Fruit fly (Drosophila melanogaster) whole organism, prepupa: Measurements from ENCODE around the gene Syn.
A peak's percentile ranks its signal among the peaks of the same experiment; 100 is the strongest.

Experiments used
- Blimp-1 ChIP-seq: fragments of 200-800 bp; sonication (Bioruptor generic); optimal IDR thresholded peaks from 3 replicates; lab custom pipeline; 2017; ENCODE audit warnings: missing biosample characterization, missing genetic modification characterization, mild to moderate bottlenecking, moderate library complexity, missing genetic modification reagents
- CG10631 ChIP-seq: fragments of 200-800 bp; sonication (Bioruptor generic); optimal IDR thresholded peaks from 2 replicates; lab custom pipeline; 2016; ENCODE audit warnings: missing biosample characterization, missing genetic modification characterization
- CG11902 ChIP-seq: fragments of 200-800 bp; sonication (Bioruptor generic); optimal IDR thresholded peaks from 3 replicates; lab custom pipeline; 2016; ENCODE audit warnings: missing biosample characterization, missing genetic modification characterization
- CG15336 ChIP-seq: fragments of 200-800 bp; sonication (Bioruptor generic); IDR thresholded peaks from 2 replicates; pipeline ENCODE4 v1.3.6; 2022; ENCODE audit warnings: missing biosample characterization, missing genetic modification characterization
- CG16779 ChIP-seq: fragments of 200-800 bp; sonication (Bioruptor generic); optimal IDR thresholded peaks from 3 replicates; lab custom pipeline; 2017; ENCODE audit warnings: missing biosample characterization, mild to moderate bottlenecking, missing genetic modification characterization
- CG31627 ChIP-seq: fragments of 200-800 bp; sonication (Bioruptor generic); optimal IDR thresholded peaks from 3 replicates; lab custom pipeline; 2016; ENCODE audit warnings: missing biosample characterization, missing genetic modification characterization
- CG32006 ChIP-seq: fragments of 200-800 bp; sonication (Bioruptor generic); optimal IDR thresholded peaks from 3 replicates; lab custom pipeline; 2017; ENCODE audit warnings: missing biosample characterization, mild to moderate bottlenecking, missing genetic modification characterization
- CG34406 ChIP-seq: fragments of 200-800 bp; sonication (Bioruptor generic); optimal IDR thresholded peaks from 3 replicates; lab custom pipeline; 2016; ENCODE audit warnings: missing biosample characterization, missing genetic modification characterization
- CG3919 ChIP-seq: fragments of 200-800 bp; sonication (Bioruptor generic); optimal IDR thresholded peaks from 3 replicates; lab custom pipeline; 2016; ENCODE audit warnings: missing biosample characterization, missing genetic modification characterization
- CG6276 ChIP-seq: fragments of 200-800 bp; sonication (Bioruptor generic); optimal IDR thresholded peaks from 2 replicates; lab custom pipeline; 2017; ENCODE audit warnings: missing biosample characterization, mild to moderate bottlenecking, missing genetic modification characterization
- CG6792 ChIP-seq: fragments of 200-800 bp; sonication (Bioruptor generic); optimal IDR thresholded peaks from 3 replicates; lab custom pipeline; 2016; ENCODE audit warnings: missing biosample characterization, missing genetic modification characterization
- CG6854 ChIP-seq: fragments of 200-800 bp; sonication (Bioruptor generic); optimal IDR thresholded peaks from 2 replicates; lab custom pipeline; 2017; ENCODE audit warnings: missing biosample characterization, mild to moderate bottlenecking, missing genetic modification characterization
- CG7368 ChIP-seq: fragments of 200-800 bp; sonication (Bioruptor generic); optimal IDR thresholded peaks from 3 replicates; lab custom pipeline; 2016; ENCODE audit warnings: missing biosample characterization, missing genetic modification characterization
- CG8119 ChIP-seq: fragments of 200-800 bp; sonication (Bioruptor generic); IDR thresholded peaks from 3 replicates; pipeline ENCODE4 v1.3.6; 2022; ENCODE audit warnings: missing biosample characterization, missing genetic modification characterization
- CG8319 ChIP-seq: fragments of 200-800 bp; sonication (Bioruptor generic); optimal IDR thresholded peaks from 3 replicates; lab custom pipeline; 2016; ENCODE audit warnings: missing biosample characterization, missing genetic modification characterization
- CG9139 ChIP-seq: fragments of 200-800 bp; sonication (Bioruptor generic); optimal IDR thresholded peaks from 3 replicates; lab custom pipeline; 2017; ENCODE audit warnings: missing biosample characterization, mild to moderate bottlenecking, missing genetic modification characterization
- Eip75B ChIP-seq: fragments of 200-800 bp; sonication (Bioruptor generic); optimal IDR thresholded peaks from 3 replicates; lab custom pipeline; 2016; ENCODE audit warnings: missing biosample characterization, missing genetic modification characterization
- Eip78C ChIP-seq: fragments of 200-800 bp; sonication (Bioruptor generic); peaks from one replicate; lab custom pipeline; 2016; ENCODE audit warnings: missing biosample characterization, missing genetic modification characterization
- Eip93F ChIP-seq: fragments of 200-800 bp; sonication (Bioruptor generic); optimal IDR thresholded peaks from 2 replicates; lab custom pipeline; 2016; ENCODE audit warnings: missing biosample characterization, mild to moderate bottlenecking, missing genetic modification characterization
- Ets21C ChIP-seq: fragments of 200-800 bp; sonication (Bioruptor generic); optimal IDR thresholded peaks from 3 replicates; lab custom pipeline; 2016; ENCODE audit warnings: missing biosample characterization, missing genetic modification characterization
- Ets96B ChIP-seq: fragments of 200-800 bp; optimal IDR thresholded peaks from 2 replicates; lab custom pipeline; 2019; ENCODE audit warnings: missing biosample characterization, mild to moderate bottlenecking, missing genetic modification characterization, moderate library complexity
- Hr39 ChIP-seq: fragments of 200-800 bp; sonication (Bioruptor generic); optimal IDR thresholded peaks from 2 replicates; lab custom pipeline; 2016; ENCODE audit warnings: missing biosample characterization, missing genetic modification characterization
- Hr4 ChIP-seq: fragments of 200-800 bp; sonication (Bioruptor generic); optimal IDR thresholded peaks from 3 replicates; lab custom pipeline; 2016; ENCODE audit warnings: missing biosample characterization, missing genetic modification characterization
- Met ChIP-seq: fragments of 200-800 bp; sonication (Bioruptor generic); optimal IDR thresholded peaks from 3 replicates; lab custom pipeline; 2016; ENCODE audit warnings: missing biosample characterization, missing genetic modification characterization
- OdsH ChIP-seq: fragments of 200-800 bp; sonication (Bioruptor generic); optimal IDR thresholded peaks from 3 replicates; lab custom pipeline; 2016; ENCODE audit warnings: missing biosample characterization, missing genetic modification characterization
- Smox ChIP-seq: fragments of 200-800 bp; sonication (Bioruptor generic); optimal IDR thresholded peaks from 3 replicates; lab custom pipeline; 2016; ENCODE audit warnings: missing biosample characterization, missing genetic modification characterization
- Sox14 ChIP-seq: fragments of 200-800 bp; sonication (Bioruptor generic); optimal IDR thresholded peaks from 3 replicates; lab custom pipeline; 2016; ENCODE audit warnings: missing biosample characterization, missing genetic modification characterization
- Sox15 ChIP-seq: fragments of 200-800 bp; sonication (Bioruptor generic); optimal IDR thresholded peaks from 3 replicates; lab custom pipeline; 2016; ENCODE audit warnings: missing biosample characterization, missing genetic modification characterization
- acj6 ChIP-seq: fragments of 200-800 bp; sonication (Bioruptor generic); optimal IDR thresholded peaks from 3 replicates; lab custom pipeline; 2016; ENCODE audit warnings: missing biosample characterization, missing genetic modification characterization
- cyc ChIP-seq: fragments of 200-800 bp; sonication (Bioruptor generic); optimal IDR thresholded peaks from 3 replicates; lab custom pipeline; 2016; ENCODE audit warnings: missing biosample characterization, missing genetic modification characterization
- dac ChIP-seq: fragments of 200-800 bp; sonication (Bioruptor generic); optimal IDR thresholded peaks from 2 replicates; lab custom pipeline; 2017; ENCODE audit warnings: missing biosample characterization, mild to moderate bottlenecking, missing genetic modification characterization
- dsx ChIP-seq: fragments of 200-800 bp; optimal IDR thresholded peaks from 3 replicates; lab custom pipeline; 2019; ENCODE audit warnings: missing biosample characterization, mild to moderate bottlenecking, missing genetic modification characterization, moderate library complexity; ENCODE audit not compliant: poor library complexity, severe bottlenecking
- esn ChIP-seq: fragments of 200-800 bp; sonication (Bioruptor generic); optimal IDR thresholded peaks from 2 replicates; lab custom pipeline; 2016; ENCODE audit warnings: missing biosample characterization, mild to moderate bottlenecking, missing genetic modification characterization, moderate library complexity
- fd59A ChIP-seq: fragments of 200-800 bp; sonication (Bioruptor generic); optimal IDR thresholded peaks from 2 replicates; lab custom pipeline; 2017; ENCODE audit warnings: missing biosample characterization, mild to moderate bottlenecking, missing genetic modification characterization, missing genetic modification reagents
- fkh ChIP-seq: fragments of 200-800 bp; sonication (Bioruptor generic); optimal IDR thresholded peaks from 3 replicates; lab custom pipeline; 2017; ENCODE audit warnings: missing biosample characterization, mild to moderate bottlenecking, missing genetic modification characterization, moderate library complexity
- lz ChIP-seq: fragments of 200-800 bp; sonication (Bioruptor generic); optimal IDR thresholded peaks from 3 replicates; lab custom pipeline; 2016; ENCODE audit warnings: missing biosample characterization, missing genetic modification characterization
- net ChIP-seq: fragments of 200-800 bp; sonication (Bioruptor generic); optimal IDR thresholded peaks from 3 replicates; lab custom pipeline; 2016; ENCODE audit warnings: missing biosample characterization, missing genetic modification characterization
- pdm3 ChIP-seq: fragments of 200-800 bp; sonication (Bioruptor generic); optimal IDR thresholded peaks from 3 replicates; lab custom pipeline; 2016; ENCODE audit warnings: missing biosample characterization, missing genetic modification characterization
- salr ChIP-seq, 2 experiments: fragments of 200-800 bp; sonication (Bioruptor generic); optimal IDR thresholded peaks; 3 replicates each; lab custom pipeline; 2016 to 2018; ENCODE audit warnings: missing biosample characterization in 2 of 2, missing genetic modification characterization in 2 of 2, mild to moderate bottlenecking in 1 of 2
- ss ChIP-seq, 2 experiments: fragments of 200-800 bp; sonication (Bioruptor generic); optimal IDR thresholded peaks; 2 replicates in 1 of 2; 3 replicates in 1 of 2; lab custom pipeline; 2017 to 2018; ENCODE audit warnings: mild to moderate bottlenecking in 2 of 2, missing biosample characterization in 2 of 2, missing genetic modification characterization in 2 of 2, moderate library complexity in 1 of 2
- svp ChIP-seq: fragments of 200-800 bp; sonication (Bioruptor generic); peaks from one replicate; lab custom pipeline; 2016; ENCODE audit warnings: missing biosample characterization, missing genetic modification characterization
- topi ChIP-seq: fragments of 200-800 bp; sonication (Bioruptor generic); optimal IDR thresholded peaks from 3 replicates; lab custom pipeline; 2016; ENCODE audit warnings: missing biosample characterization, missing genetic modification characterization

Gene Syn

DNA sequence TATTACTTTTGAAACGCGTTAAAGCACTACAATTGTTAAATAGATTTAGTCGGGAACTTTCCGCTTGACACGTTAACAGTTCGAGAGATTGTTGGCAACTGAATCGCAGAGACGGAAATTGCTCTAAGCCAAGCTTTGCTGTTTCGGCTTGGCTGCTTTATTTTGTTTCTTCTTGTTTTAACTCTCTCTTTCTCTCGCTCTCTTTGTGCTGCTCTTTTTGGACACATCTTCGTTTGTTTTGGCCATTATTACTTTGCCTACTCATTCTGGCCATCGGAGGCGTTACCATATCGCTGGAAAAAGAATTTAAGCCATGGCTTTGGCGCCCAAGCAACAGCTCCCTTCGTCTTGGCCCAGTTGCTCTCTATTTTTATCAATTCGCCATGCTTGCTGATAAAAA lies 969 bp upstream of the Syn start, which contains the start of gene CG12814 (continued):
- TF ChIP-seq ss (GFP tag; optimal IDR thresholded peaks at IDR 0.05; lab: Kevin White, UChicago) = peak; percentile 68 to 81
- peak; percentile 2 for TF ChIP-seq Sox14 (GFP tag; lab: Kevin White, UChicago)
- peak; percentile 60 for TF ChIP-seq dsx (GFP tag; lab: Kevin White, UChicago)
- TF ChIP-seq CG15336 = peak; percentile 68
- peak; percentile 40 for TF ChIP-seq CG3919 (GFP tag; lab: Kevin White, UChicago)
- TF ChIP-seq Ets21C (GFP tag; lab: Kevin White, UChicago) = no peak
- no peak for TF ChIP-seq topi
- TF ChIP-seq Smox (GFP tag; lab: Kevin White, UChicago) = no peak
- TF ChIP-seq Sox15 (GFP tag; lab: Kevin White, UChicago) = no peak
- no peak for TF ChIP-seq acj6 (GFP tag; lab: Kevin White, UChicago)
- TF ChIP-seq Met (GFP tag; lab: Kevin White, UChicago) = no peak
- TF ChIP-seq CG6854 (GFP tag; lab: Kevin White, UChicago) = no peak
- TF ChIP-seq Hr4 (GFP tag; lab: Kevin White, UChicago) = no peak
- no peak for TF ChIP-seq CG7368 (GFP tag; lab: Kevin White, UChicago)
- no peak for TF ChIP-seq Eip75B (GFP tag; lab: Kevin White, UChicago)
- TF ChIP-seq CG8119 = peak; percentile 66; the same call in 2 of the 3 replicates
- TF ChIP-seq CG10631 = no peak
- TF ChIP-seq pdm3 (GFP tag; lab: Kevin White, UChicago) = no peak
- no peak for TF ChIP-seq Blimp-1 (GFP tag; lab: Kevin White, UChicago)
- peak; percentile 19 for TF ChIP-seq esn (GFP tag; lab: Kevin White, UChicago)
- TF ChIP-seq CG31627 (GFP tag; lab: Kevin White, UChicago) = no peak
- peak; percentile 46 for TF ChIP-seq net
- peak; percentile 64 for TF ChIP-seq CG6276
- peak; percentile 8 for TF ChIP-seq fd59A (GFP tag; lab: Kevin White, UChicago)
- no peak for TF ChIP-seq CG6792 (GFP tag; lab: Kevin White, UChicago)
- TF ChIP-seq dac (GFP tag; lab: Kevin White, UChicago) = no peak
- TF ChIP-seq CG9139 (GFP tag; lab: Kevin White, UChicago) = peak; percentile 83

dm6 chr3R:10203554-10203953 lies 13.1 kb downstream of the Syn start:
- peak; percentile 30 for TF ChIP-seq topi
- TF ChIP-seq Eip78C (GFP tag; lab: Kevin White, UChicago) = peak; percentile 74
- peak; percentile 28 for TF ChIP-seq CG31627 (GFP tag; lab: Kevin White, UChicago)
- peak; percentile 14 for TF ChIP-seq CG32006
- no peak for TF ChIP-seq CG9139 (GFP tag; lab: Kevin White, UChicago)
- TF ChIP-seq Sox14 (GFP tag; lab: Kevin White, UChicago) = no peak
- no peak for TF ChIP-seq CG8319 (GFP tag; lab: Kevin White, UChicago)
- peak; percentile 23 for TF ChIP-seq lz (GFP tag; lab: Kevin White, UChicago)
- TF ChIP-seq CG3919 (GFP tag; lab: Kevin White, UChicago) = peak; percentile 24
- TF ChIP-seq CG16779 (tag; lab: Kevin White, UChicago) = no peak
- peak; percentile 13 for TF ChIP-seq fkh
- no peak for TF ChIP-seq Smox (GFP tag; lab: Kevin White, UChicago)
- TF ChIP-seq OdsH (GFP tag; lab: Kevin White, UChicago) = no peak
- no peak for TF ChIP-seq acj6 (GFP tag; lab: Kevin White, UChicago)
- peak; percentile 16 for TF ChIP-seq cyc (GFP tag; lab: Kevin White, UChicago)
- TF ChIP-seq Hr39 (GFP tag; lab: Kevin White, UChicago) = peak; percentile 2
- no peak for TF ChIP-seq CG34406
- TF ChIP-seq esn (GFP tag; lab: Kevin White, UChicago) = peak; percentile 17
- TF ChIP-seq Hr4 (GFP tag; lab: Kevin White, UChicago) = peak; percentile 4
- peak; percentile 30 for TF ChIP-seq Met (GFP tag; lab: Kevin White, UChicago)
- TF ChIP-seq, all 60 proteins: peak for 12

DNA sequence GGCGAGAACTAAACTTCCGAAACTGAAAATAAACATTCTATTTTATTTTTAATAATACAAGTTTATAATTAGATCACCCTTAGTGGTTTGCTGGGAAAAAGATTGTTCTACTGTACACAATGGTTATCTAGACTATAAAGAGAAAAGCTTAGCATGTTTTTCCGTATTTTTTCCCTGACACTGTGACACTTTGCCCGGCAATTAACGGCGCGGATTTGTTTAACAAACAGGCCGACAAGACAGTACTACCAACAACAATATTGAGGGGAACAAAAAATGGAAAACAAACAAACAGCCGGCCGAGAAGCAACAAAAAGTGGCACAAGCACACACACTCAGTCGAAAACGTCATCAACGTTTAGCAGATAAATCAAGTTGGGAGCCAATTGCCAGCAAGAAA lies 16.3 kb downstream of the Syn start:
- TF ChIP-seq Blimp-1 (GFP tag; lab: Kevin White, UChicago) (no peak), svp (GFP tag; lab: Kevin White, UChicago) (peak; percentile 55), CG31627 (GFP tag; lab: Kevin White, UChicago) (no peak), fkh (peak; percentile 27), CG11902 (no peak), Eip75B (GFP tag; lab: Kevin White, UChicago) (no peak), salr (GFP tag; optimal IDR thresholded peaks at IDR 0.05; lab: Kevin White, UChicago) (no peak), OdsH (GFP tag; lab: Kevin White, UChicago) (no peak), Ets96B (no peak), Hr39 (GFP tag; lab: Kevin White, UChicago) (no peak), Eip93F (GFP tag; lab: Kevin White, UChicago) (no peak), Hr4 (GFP tag; lab: Kevin White, UChicago) (no peak), dsx (GFP tag; lab: Kevin White, UChicago) (no peak)
